Fruit fly (Drosophila melanogaster): ENCODE measurements around the gene kmr.

kmr gene

DNA sequence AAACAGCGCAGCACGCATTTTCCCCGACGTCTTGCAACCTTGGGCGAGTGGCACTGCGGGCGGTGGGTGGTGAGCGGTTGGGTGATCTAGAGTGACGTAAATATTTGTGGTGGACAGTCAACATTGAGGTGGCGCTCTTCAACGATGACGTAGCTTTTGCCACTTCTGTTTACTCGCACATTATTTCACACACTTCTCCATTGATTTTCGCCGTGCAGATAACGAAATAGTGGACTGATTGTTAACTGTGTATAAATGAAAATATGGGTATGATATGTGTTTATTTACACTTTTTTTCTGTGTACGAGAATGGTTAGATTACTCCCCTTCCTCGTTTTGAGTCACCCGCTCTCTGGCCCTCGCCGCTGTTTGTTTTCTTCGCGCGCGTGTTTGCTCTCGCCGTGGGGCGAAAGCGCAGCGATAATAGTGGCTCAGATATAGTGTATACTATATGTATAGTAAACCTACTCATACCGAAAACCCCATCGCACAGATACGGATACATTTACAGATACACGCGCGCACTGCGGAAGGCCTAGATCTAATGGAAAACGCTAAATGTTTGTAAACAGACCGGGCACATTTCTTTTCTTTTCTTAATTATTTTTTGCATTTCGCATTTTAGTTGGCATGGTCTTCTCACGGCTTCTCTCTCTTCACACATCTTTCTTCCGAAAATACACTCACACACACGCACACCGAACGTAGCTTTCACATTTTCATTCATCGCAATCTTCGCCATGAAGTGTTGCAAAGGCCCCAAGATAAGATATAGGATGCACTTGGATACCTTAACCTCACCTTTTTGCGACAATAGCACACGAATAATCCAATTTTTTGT, 28.4 kb upstream of the kmr start, which contains the start of gene omd (continued):
- peak; percentile 39 for TF ChIP-seq p53 (GFP tag; optimal IDR thresholded peaks at IDR 0.05)
- peak; percentile 82 for TF ChIP-seq mirr (GFP tag; optimal IDR thresholded peaks at IDR 0.05)
- TF ChIP-seq sna (GFP tag; IDR thresholded peaks at IDR 0.05; ENCODE audit: partially characterized antibody) = no peak
- TF ChIP-seq CG17829 (tag; optimal IDR thresholded peaks at IDR 0.05) = peak; percentile 36
- peak; percentile 72 for TF ChIP-seq Rfx (GFP tag; IDR thresholded peaks at IDR 0.05)
- peak; percentile 27 for TF ChIP-seq CG3838 (GFP tag; optimal IDR thresholded peaks at IDR 0.05)
- TF ChIP-seq CG10321 (GFP tag; IDR thresholded peaks at IDR 0.05) = no peak
- TF ChIP-seq tin (GFP tag; optimal IDR thresholded peaks at IDR 0.05) = peak; percentile 6
- TF ChIP-seq gfzf (GFP tag; optimal IDR thresholded peaks at IDR 0.05) = no peak
- peak; percentile 28 for TF ChIP-seq Myb (GFP tag; optimal IDR thresholded peaks at IDR 0.05)
- no peak for TF ChIP-seq GATAe (GFP tag; conservative IDR thresholded peaks at IDR 0.05)
- no peak for TF ChIP-seq luna (GFP tag; optimal IDR thresholded peaks at IDR 0.05)
- TF ChIP-seq B-H1 (GFP tag; IDR thresholded peaks at IDR 0.05) = no peak; the same call in 2 of the 3 replicates
- TF ChIP-seq stwl (tag; optimal IDR thresholded peaks at IDR 0.05) = no peak
- TF ChIP-seq bigmax (GFP tag; optimal IDR thresholded peaks at IDR 0.05) = no peak
- TF ChIP-seq D19A (tag; optimal IDR thresholded peaks at IDR 0.05) = no peak
- TF ChIP-seq chn (GFP tag; optimal IDR thresholded peaks at IDR 0.05) = peak; percentile 43
- TF ChIP-seq CG13123 (GFP tag; optimal IDR thresholded peaks at IDR 0.05) = peak; percentile 33
- TF ChIP-seq dimm (GFP tag; IDR thresholded peaks at IDR 0.05) = no peak
- peak; percentile 8 for TF ChIP-seq CG6654 (GFP tag; optimal IDR thresholded peaks at IDR 0.05)
- TF ChIP-seq CG14014 (GFP tag; IDR thresholded peaks at IDR 0.05) = peak; percentile 55; the same call in 1 of the 2 replicates
- TF ChIP-seq CG17328 (GFP tag; IDR thresholded peaks at IDR 0.05) = peak; percentile 51
- no peak for TF ChIP-seq phol (tag; optimal IDR thresholded peaks at IDR 0.05)
- TF ChIP-seq peb (GFP tag; IDR thresholded peaks at IDR 0.05) = peak; percentile 18
- peak; percentile 27 for TF ChIP-seq CG3065 (GFP tag; optimal IDR thresholded peaks at IDR 0.05)
- TF ChIP-seq CG9797 (GFP tag; optimal IDR thresholded peaks at IDR 0.05) = no peak
- peak; percentile 70 for TF ChIP-seq Sox100B (GFP tag; optimal IDR thresholded peaks at IDR 0.05)
- TF ChIP-seq slp2 (GFP tag; optimal IDR thresholded peaks at IDR 0.05) = no peak
- no peak; the same call in 1 of the 2 replicates for TF ChIP-seq ham (GFP tag; IDR thresholded peaks at IDR 0.05)
- TF ChIP-seq Abd-B (GFP tag; optimal IDR thresholded peaks at IDR 0.05) = no peak
- peak; percentile 26; the same call in 1 of the 3 replicates for TF ChIP-seq CG14050 (GFP tag; IDR thresholded peaks at IDR 0.05)
- TF ChIP-seq kah (GFP tag; optimal IDR thresholded peaks at IDR 0.05) = no peak
- no peak for TF ChIP-seq CG9437 (GFP tag; optimal IDR thresholded peaks at IDR 0.05)
- no peak for TF ChIP-seq D19B (GFP tag; optimal IDR thresholded peaks at IDR 0.05)
- peak; percentile 59; the same call in 1 of the 2 replicates for TF ChIP-seq CG14441 (GFP tag; IDR thresholded peaks at IDR 0.05)
- peak; percentile 54 for TF ChIP-seq CG16863 (GFP tag; optimal IDR thresholded peaks at IDR 0.05)
- peak; percentile 5 for TF ChIP-seq CG10654 (GFP tag; optimal IDR thresholded peaks at IDR 0.05)
- TF ChIP-seq psq (GFP tag; optimal IDR thresholded peaks at IDR 0.05) = peak; percentile 61
- 0 out of 4 replicates have a peak, but pooled peaks have one; percentile 66 for TF ChIP-seq chinmo (GFP tag; IDR thresholded peaks at IDR 0.05; ENCODE audit: partially characterized antibody)
- TF ChIP-seq CG1529 (GFP tag; optimal IDR thresholded peaks at IDR 0.05) = peak; percentile 60
- TF ChIP-seq CG32772 (GFP tag; IDR thresholded peaks at IDR 0.05) = peak; percentile 21; the same call in 1 of the 2 replicates
- TF ChIP-seq Med (GFP tag) = peak; percentile 89
- no peak for TF ChIP-seq Gsc (GFP tag; IDR thresholded peaks at IDR 0.05)
- peak; percentile 33 for TF ChIP-seq pho (GFP tag; optimal IDR thresholded peaks at IDR 0.05)
- no peak for TF ChIP-seq gcm (GFP tag; optimal IDR thresholded peaks at IDR 0.05)
- TF ChIP-seq her (GFP tag; optimal IDR thresholded peaks at IDR 0.05) = peak; percentile 70
- no peak for TF ChIP-seq CG4617 (GFP tag; optimal IDR thresholded peaks at IDR 0.05; ENCODE audit: borderline replicate concordance)
- no peak for TF ChIP-seq nerfin-2 (GFP tag; IDR thresholded peaks at IDR 0.05; ENCODE audit: partially characterized antibody)
- TF ChIP-seq schlank (tag; optimal IDR thresholded peaks at IDR 0.05) = peak; percentile 58
- no peak for TF ChIP-seq cas (GFP tag; IDR thresholded peaks at IDR 0.05)
